Fruit fly (Drosophila melanogaster): ENCODE results near the gene CG1113.

CG1113 gene

DNA sequence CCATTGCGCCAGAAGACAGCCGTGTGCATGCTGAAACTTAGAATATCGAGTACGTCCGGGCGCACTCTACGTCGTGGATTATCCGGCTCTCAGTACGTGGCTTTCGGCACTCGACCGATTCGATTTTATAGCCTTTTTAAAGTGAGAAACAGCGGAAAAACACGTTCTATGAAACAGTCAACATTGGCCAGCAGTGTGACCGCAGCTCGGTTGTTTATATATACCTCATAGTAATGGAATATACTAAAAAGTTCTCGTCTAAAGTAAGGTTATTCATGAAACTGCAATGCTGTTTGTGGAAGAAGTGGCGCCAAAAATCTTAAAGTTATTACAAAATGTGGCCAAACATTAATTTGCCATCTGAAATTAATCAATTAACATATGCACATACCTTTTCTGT lies 44.4 kb downstream of the CG1113 start (continued):
- TF ChIP-seq CG12104 (GFP tag; optimal IDR thresholded peaks at IDR 0.05) (no peak), Dip3 (GFP tag; optimal IDR thresholded peaks at IDR 0.05) (no peak), CG4707 (GFP tag; optimal IDR thresholded peaks at IDR 0.05) (no peak), CG2120 (GFP tag; optimal IDR thresholded peaks at IDR 0.05) (no peak), CG17186 (GFP tag; optimal IDR thresholded peaks at IDR 0.05) (peak; percentile 44), Atf-2 (GFP tag; optimal IDR thresholded peaks at IDR 0.05) (no peak), CG15601 (tag; optimal IDR thresholded peaks at IDR 0.05) (peak; percentile 21), CG32767 (GFP tag; IDR thresholded peaks at IDR 0.05) (no peak), zen (tag; optimal IDR thresholded peaks at IDR 0.05) (peak; percentile 20), CG7357 (GFP tag; IDR thresholded peaks at IDR 0.05) (no peak), Sry-β (GFP tag; optimal IDR thresholded peaks at IDR 0.05) (peak; percentile 14), CG17912 (GFP tag; optimal IDR thresholded peaks at IDR 0.05) (no peak), HmgD (GFP tag; optimal IDR thresholded peaks at IDR 0.05) (peak; percentile 24), CG34224 (GFP tag; IDR thresholded peaks at IDR 0.05; ENCODE audit: partially characterized antibody) (no peak), ftz-f1 (GFP tag; optimal IDR thresholded peaks at IDR 0.05) (no peak), HmgZ (tag; optimal IDR thresholded peaks at IDR 0.05) (peak; percentile 35), ab (GFP tag; optimal IDR thresholded peaks at IDR 0.05) (no peak), cg (GFP tag; optimal IDR thresholded peaks at IDR 0.05) (no peak), Oaz (GFP tag; IDR thresholded peaks at IDR 0.05) (no peak), Mad (GFP tag; optimal IDR thresholded peaks at IDR 0.05) (no peak), Chrac-16 (GFP tag; optimal IDR thresholded peaks at IDR 0.05) (no peak), CG2116 (GFP tag; optimal IDR thresholded peaks at IDR 0.05) (peak; percentile 78), PHDP (tag; optimal IDR thresholded peaks at IDR 0.05) (no peak), CG30020 (tag; optimal IDR thresholded peaks at IDR 0.05) (peak; percentile 28), mld (GFP tag; IDR thresholded peaks at IDR 0.05; ENCODE audit: partially characterized antibody) (no peak), trh (GFP tag; optimal IDR thresholded peaks at IDR 0.05) (no peak), fd3F (GFP tag; optimal IDR thresholded peaks at IDR 0.05) (no peak), CG5245 (GFP tag; optimal IDR thresholded peaks at IDR 0.05) (no peak), fd102C (GFP tag; optimal IDR thresholded peaks at IDR 0.05) (no peak), klu (GFP tag; IDR thresholded peaks at IDR 0.05) (no peak), CG11085 (GFP tag; IDR thresholded peaks at IDR 0.05) (no peak), knrl (GFP tag; IDR thresholded peaks at IDR 0.05; ENCODE audit: partially characterized antibody) (no peak), CG7987 (GFP tag; optimal IDR thresholded peaks at IDR 0.05) (no peak), gem (tag; optimal IDR thresholded peaks at IDR 0.05) (no peak), CG17612 (GFP tag; IDR thresholded peaks at IDR 0.05) (no peak), CG31388 (GFP tag; optimal IDR thresholded peaks at IDR 0.05) (no peak), cato (GFP tag; optimal IDR thresholded peaks at IDR 0.05; ENCODE audit: borderline replicate concordance) (no peak), Dad (GFP tag; optimal IDR thresholded peaks at IDR 0.05) (no peak), usp (GFP tag; optimal IDR thresholded peaks at IDR 0.05) (no peak), twi (tag; optimal IDR thresholded peaks at IDR 0.05) (no peak), lov (optimal IDR thresholded peaks at IDR 0.05) (no peak), lov (GFP tag; IDR thresholded peaks at IDR 0.05) (no peak), al (GFP tag; IDR thresholded peaks at IDR 0.05) (no peak), dm (GFP tag; optimal IDR thresholded peaks at IDR 0.05) (peak; percentile 27), br (optimal IDR thresholded peaks at IDR 0.05) (no peak), nmo (GFP tag; optimal IDR thresholded peaks at IDR 0.05) (peak; percentile 19), CG12219 (GFP tag; optimal IDR thresholded peaks at IDR 0.05) (no peak), maf-S (GFP tag; optimal IDR thresholded peaks at IDR 0.05) (no peak), run (tag; optimal IDR thresholded peaks at IDR 0.05) (no peak), CG31441 (GFP tag; IDR thresholded peaks at IDR 0.05) (no peak), lmd (GFP tag; IDR thresholded peaks at IDR 0.05) (no peak; the same call in 1 of the 2 replicates), CG6683 (GFP tag; optimal IDR thresholded peaks at IDR 0.05) (no peak), bigmax (GFP tag; optimal IDR thresholded peaks at IDR 0.05) (peak; percentile 86)

Measured in whole organism, embryonic.